Fruit fly (Drosophila melanogaster): Measurements from ENCODE around the gene if.

- TF ChIP-seq CG10543 (GFP tag; optimal IDR thresholded peaks at IDR 0.05), result peak; percentile 84
- no peak for TF ChIP-seq inv (GFP tag; IDR thresholded peaks at IDR 0.05; ENCODE audit: partially characterized antibody)
- TF ChIP-seq prd (optimal IDR thresholded peaks at IDR 0.05), result no peak
- peak; percentile 90 for TF ChIP-seq prd (GFP tag; IDR thresholded peaks at IDR 0.05)
- TF ChIP-seq Jarid2 (GFP tag; optimal IDR thresholded peaks at IDR 0.05), result peak; percentile 64
- peak; percentile 81 for TF ChIP-seq CG13894 (tag; optimal IDR thresholded peaks at IDR 0.05)
Observed at dm6 chrX:16811213-16811749, 28.0 kb upstream of the if start, which contains the start of gene CG4829.
